Fruit fly (Drosophila melanogaster): ENCODE measurements around the gene Ddrgk1.

Ddrgk1 gene

DNA sequence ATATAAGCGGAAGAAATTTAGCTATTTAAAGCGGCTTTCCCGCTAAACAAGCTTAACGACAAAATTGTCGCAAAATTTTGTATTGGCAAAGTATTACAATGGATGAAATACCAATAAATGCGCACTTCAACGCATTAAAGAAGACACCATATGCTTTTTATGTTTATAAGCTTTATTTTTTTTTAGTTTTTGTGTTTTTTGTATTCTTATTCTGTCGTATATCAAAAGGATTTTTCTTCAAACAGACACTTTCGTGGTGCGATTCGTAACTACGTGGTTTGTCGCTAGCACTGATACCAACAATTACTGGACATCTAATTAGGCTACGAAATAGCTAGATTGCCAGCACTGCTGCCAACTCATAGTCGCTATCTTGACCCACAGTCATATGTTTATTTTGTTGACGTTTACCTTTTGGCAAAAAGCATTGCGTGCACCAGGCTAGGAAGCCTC is at the start of gene Ddrgk1:
Gene Ddrgk1, plus strand, starts transcription at position 387 of the 453 bp plus-strand sequence.
- TF ChIP-seq CG9705 (GFP tag; optimal IDR thresholded peaks at IDR 0.05): no peak
- TF ChIP-seq Hr83 (GFP tag; optimal IDR thresholded peaks at IDR 0.05; ENCODE audit: poor library complexity, severe bottlenecking): no peak
- no peak for TF ChIP-seq Abd-B (GFP tag; optimal IDR thresholded peaks at IDR 0.05)
- no peak for TF ChIP-seq Mio (GFP tag; optimal IDR thresholded peaks at IDR 0.05)
- TF ChIP-seq woc (GFP tag; optimal IDR thresholded peaks at IDR 0.05): peak; percentile 85
- peak; percentile 96 for TF ChIP-seq Myc (optimal IDR thresholded peaks at IDR 0.05)
- TF ChIP-seq sage (GFP tag; optimal IDR thresholded peaks at IDR 0.05): no peak
- TF ChIP-seq sv (GFP tag; optimal IDR thresholded peaks at IDR 0.05): peak; percentile 20
- TF ChIP-seq Hr78 (GFP tag; optimal IDR thresholded peaks at IDR 0.05): no peak
- no peak for TF ChIP-seq ey (GFP tag; optimal IDR thresholded peaks at IDR 0.05)

DNA sequence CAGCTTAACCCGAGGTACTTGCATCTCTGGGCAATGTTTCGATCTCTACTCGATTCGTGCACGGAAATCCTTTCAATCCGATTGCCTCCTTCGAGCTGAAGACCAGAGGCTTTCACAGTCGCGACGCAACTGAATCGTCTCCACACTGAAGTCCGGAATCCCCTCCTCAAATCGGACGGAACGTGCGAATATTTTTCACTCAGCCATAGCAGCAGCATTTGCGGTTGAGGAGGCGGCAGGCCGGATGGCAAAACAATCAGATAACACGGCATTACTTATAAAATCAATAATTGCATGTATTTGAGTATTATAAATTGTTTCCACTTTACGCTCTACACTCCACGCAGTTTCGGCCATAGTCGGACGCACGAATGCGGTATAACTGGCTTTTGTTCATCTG is 46.8 kb upstream of the Ddrgk1 start, which contains the start of gene Snmp1:
Gene Snmp1, minus strand, starts transcription at position 101 of the 400 bp plus-strand sequence.
- TF ChIP-seq woc (GFP tag; optimal IDR thresholded peaks at IDR 0.05) (no peak), CG9705 (GFP tag; optimal IDR thresholded peaks at IDR 0.05) (no peak), lola (GFP tag; optimal IDR thresholded peaks at IDR 0.05) (no peak), Rel (GFP tag; optimal IDR thresholded peaks at IDR 0.05) (no peak), Rel (tag; optimal IDR thresholded peaks at IDR 0.05) (no peak), Hr78 (GFP tag; optimal IDR thresholded peaks at IDR 0.05) (no peak), jim (GFP tag; optimal IDR thresholded peaks at IDR 0.05) (no peak), CrebA (GFP tag; optimal IDR thresholded peaks at IDR 0.05; ENCODE audit: borderline replicate concordance) (no peak), dmrt93B (GFP tag; optimal IDR thresholded peaks at IDR 0.05) (no peak), Sp1 (GFP tag; optimal IDR thresholded peaks at IDR 0.05) (no peak), foxo (GFP tag; optimal IDR thresholded peaks at IDR 0.05) (no peak)

DNA sequence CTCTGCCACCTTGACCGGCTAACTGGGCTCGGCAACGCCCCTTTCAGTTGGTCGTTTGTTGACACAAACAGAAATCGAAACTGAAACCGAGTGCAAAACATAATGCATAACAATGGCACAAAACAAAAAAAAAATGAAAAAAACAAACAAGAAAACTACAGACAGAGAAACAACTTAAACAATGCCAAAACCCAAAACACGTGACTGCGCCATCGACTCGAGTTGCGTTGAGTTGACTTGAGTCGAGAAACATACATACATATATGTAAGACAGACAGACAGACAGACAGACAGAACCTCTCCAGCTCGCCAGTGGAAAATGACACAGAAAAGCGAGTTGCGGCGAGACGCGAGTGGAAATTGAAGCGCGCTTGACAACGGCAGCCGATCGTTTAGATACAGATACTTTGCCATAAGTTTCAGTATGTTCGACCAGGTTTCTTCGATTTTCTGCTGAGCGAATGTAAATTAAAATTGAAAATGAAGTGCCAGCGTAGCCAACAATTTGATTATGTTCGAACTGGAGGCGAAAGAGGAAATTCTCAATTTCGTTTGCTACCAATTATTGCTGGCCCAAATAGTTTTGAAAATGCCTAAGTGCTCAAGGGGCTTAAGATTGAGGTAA is 45.2 kb upstream of the Ddrgk1 start:
- TF ChIP-seq Dif (GFP tag; optimal IDR thresholded peaks at IDR 0.05; ENCODE audit: partially characterized antibody) (no peak), dl (GFP tag; optimal IDR thresholded peaks at IDR 0.05; ENCODE audit: insufficient read depth in 1 of 2, partially characterized antibody in 2 of 2) (no peak), Mio (GFP tag; optimal IDR thresholded peaks at IDR 0.05) (no peak), brk (GFP tag; optimal IDR thresholded peaks at IDR 0.05) (no peak), CG32264 (GFP tag; optimal IDR thresholded peaks at IDR 0.05) (no peak), lola (GFP tag; optimal IDR thresholded peaks at IDR 0.05) (no peak), dmrt93B (GFP tag; optimal IDR thresholded peaks at IDR 0.05) (no peak), rgr (GFP tag; optimal IDR thresholded peaks at IDR 0.05) (no peak), tai (GFP tag; optimal IDR thresholded peaks at IDR 0.05) (no peak), Sp1 (GFP tag; optimal IDR thresholded peaks at IDR 0.05) (no peak), h (GFP tag; optimal IDR thresholded peaks at IDR 0.05) (no peak), ey (GFP tag; optimal IDR thresholded peaks at IDR 0.05) (no peak), GATAd (GFP tag; optimal IDR thresholded peaks at IDR 0.05) (no peak), Jra (GFP tag; optimal IDR thresholded peaks at IDR 0.05) (no peak), Hr78 (GFP tag; optimal IDR thresholded peaks at IDR 0.05) (no peak), N (GFP tag; optimal IDR thresholded peaks at IDR 0.05) (no peak), CrebA (GFP tag; optimal IDR thresholded peaks at IDR 0.05; ENCODE audit: borderline replicate concordance) (no peak), foxo (GFP tag; optimal IDR thresholded peaks at IDR 0.05) (no peak), sv (GFP tag; optimal IDR thresholded peaks at IDR 0.05) (no peak), OdsH (GFP tag; optimal IDR thresholded peaks at IDR 0.05) (no peak)

DNA sequence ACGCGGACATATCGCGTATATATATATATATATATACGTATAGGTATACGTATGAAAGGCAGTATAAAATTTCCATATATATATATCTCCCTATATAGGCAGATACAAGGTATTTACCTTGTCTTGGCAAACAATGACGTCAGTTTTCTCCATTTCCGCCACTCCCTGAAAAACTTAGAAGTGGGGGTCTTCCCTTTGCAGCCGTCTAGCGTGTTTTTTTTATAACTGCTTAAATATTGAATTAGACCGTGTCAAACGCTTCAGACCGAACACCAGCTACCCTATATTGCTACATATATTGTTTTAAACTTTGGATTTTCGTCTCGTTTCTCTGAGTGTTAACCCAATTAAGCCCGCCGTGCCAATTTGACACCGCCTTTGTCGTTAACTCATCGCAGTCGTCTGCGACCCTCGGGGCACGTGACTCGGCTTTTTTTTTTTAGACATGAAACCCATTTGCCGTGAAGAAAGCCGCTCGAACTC is 38.2 kb upstream of the Ddrgk1 start:
- TF ChIP-seq dmrt93B (GFP tag; optimal IDR thresholded peaks at IDR 0.05): no peak
- TF ChIP-seq dl (GFP tag; optimal IDR thresholded peaks at IDR 0.05; ENCODE audit: insufficient read depth in 1 of 2, partially characterized antibody in 2 of 2): no peak
- no peak for TF ChIP-seq Rel (GFP tag; optimal IDR thresholded peaks at IDR 0.05)
- TF ChIP-seq Rel (tag; optimal IDR thresholded peaks at IDR 0.05): peak; percentile 55
- TF ChIP-seq foxo (GFP tag; optimal IDR thresholded peaks at IDR 0.05): peak in 1 of 2 experiments; percentile 22
- TF ChIP-seq usp (GFP tag; optimal IDR thresholded peaks at IDR 0.05): no peak
- peak; percentile 45 for TF ChIP-seq OdsH (GFP tag; optimal IDR thresholded peaks at IDR 0.05)
- no peak for TF ChIP-seq fru (GFP tag; optimal IDR thresholded peaks at IDR 0.05)
- no peak for TF ChIP-seq br (GFP tag; optimal IDR thresholded peaks at IDR 0.05)
- peak; percentile 23 for TF ChIP-seq psq (GFP tag; optimal IDR thresholded peaks at IDR 0.05)
- no peak for TF ChIP-seq Dfd (GFP tag; optimal IDR thresholded peaks at IDR 0.05)
- TF ChIP-seq Hnf4 (GFP tag; optimal IDR thresholded peaks at IDR 0.05): no peak
- no peak for TF ChIP-seq woc (GFP tag; optimal IDR thresholded peaks at IDR 0.05)
- no peak for TF ChIP-seq jim (GFP tag; optimal IDR thresholded peaks at IDR 0.05)
- no peak for TF ChIP-seq lola (GFP tag; optimal IDR thresholded peaks at IDR 0.05)
- no peak for TF ChIP-seq sage (GFP tag; optimal IDR thresholded peaks at IDR 0.05)
- no peak for TF ChIP-seq N (GFP tag; optimal IDR thresholded peaks at IDR 0.05)
- no peak for TF ChIP-seq Jra (GFP tag; optimal IDR thresholded peaks at IDR 0.05)
- no peak for TF ChIP-seq Dif (GFP tag; optimal IDR thresholded peaks at IDR 0.05; ENCODE audit: partially characterized antibody)
- peak; percentile 27 for TF ChIP-seq h (GFP tag; optimal IDR thresholded peaks at IDR 0.05)
- TF ChIP-seq pan (optimal IDR thresholded peaks at IDR 0.05): no peak
- no peak for TF ChIP-seq Myc (optimal IDR thresholded peaks at IDR 0.05)
- peak; percentile 3 for TF ChIP-seq Sp1 (GFP tag; optimal IDR thresholded peaks at IDR 0.05)
- TF ChIP-seq Mio (GFP tag; optimal IDR thresholded peaks at IDR 0.05): no peak
- TF ChIP-seq sv (GFP tag; optimal IDR thresholded peaks at IDR 0.05): no peak
- no peak for TF ChIP-seq Vsx2 (GFP tag; optimal IDR thresholded peaks at IDR 0.05; ENCODE audit: partially characterized antibody)
- TF ChIP-seq HLH106 (tag; optimal IDR thresholded peaks at IDR 0.05): no peak
- no peak for TF ChIP-seq CG9705 (GFP tag; optimal IDR thresholded peaks at IDR 0.05)
- no peak for TF ChIP-seq dsf (GFP tag; optimal IDR thresholded peaks at IDR 0.05; ENCODE audit: borderline replicate concordance)
- TF ChIP-seq GATAd (GFP tag; optimal IDR thresholded peaks at IDR 0.05): no peak
- peak; percentile 14 for TF ChIP-seq rgr (GFP tag; optimal IDR thresholded peaks at IDR 0.05)
- no peak for TF ChIP-seq tai (GFP tag; optimal IDR thresholded peaks at IDR 0.05)
- no peak for TF ChIP-seq ey (GFP tag; optimal IDR thresholded peaks at IDR 0.05)
